Worm (Caenorhabditis elegans): Measurements from ENCODE around the gene cutc-1.
A peak's percentile ranks its signal among the peaks of the same experiment; 100 is the strongest.

cutc-1 gene

ce11 chrIII:8443557-8444131, 40.2 kb upstream of the cutc-1 start, which contains the start of gene ufbp-1:
Gene ufbp-1, minus strand, starts transcription at chrIII:8443607.
- TF ChIP-seq aly-1 (tag; optimal IDR thresholded peaks at IDR 0.05) (no peak), sea-1 (GFP tag; conservative IDR thresholded peaks at IDR 0.05) (0 out of 2 replicates have a peak, but pooled peaks have one; percentile 17), ceh-13 (GFP tag; optimal IDR thresholded peaks at IDR 0.05) (no peak), B0310.2 (tag; optimal IDR thresholded peaks at IDR 0.05) (no peak), ama-1 (optimal IDR thresholded peaks at IDR 0.05) (no peak), scrt-1 (GFP tag; IDR thresholded peaks at IDR 0.05) (no peak), F13C5.2 (tag; optimal IDR thresholded peaks at IDR 0.05) (no peak)

- no peak for TF ChIP-seq flt-1 (GFP tag; IDR thresholded peaks at IDR 0.05)
- TF ChIP-seq ceh-36 (tag; optimal IDR thresholded peaks at IDR 0.05), result no peak
Measured at ce11 chrIII:8439312-8439711, 35.9 kb upstream of the cutc-1 start, which contains the start of gene pqn-96. Gene pqn-96, minus strand, starts transcription at chrIII:8439412.

ce11 chrIII:8437763-8438414, 34.5 kb upstream of the cutc-1 start:
- no peak for TF ChIP-seq tbx-37 (GFP tag; conservative IDR thresholded peaks at IDR 0.05)
- no peak for TF ChIP-seq sea-1 (GFP tag; conservative IDR thresholded peaks at IDR 0.05)
- TF ChIP-seq ama-1 (optimal IDR thresholded peaks at IDR 0.05), result no peak
- TF ChIP-seq F13C5.2 (tag; optimal IDR thresholded peaks at IDR 0.05), result no peak
- no peak for TF ChIP-seq tbx-11 (GFP tag; IDR thresholded peaks at IDR 0.05)
- TF ChIP-seq ceh-13 (GFP tag; optimal IDR thresholded peaks at IDR 0.05), result no peak
- TF ChIP-seq aly-1 (tag; optimal IDR thresholded peaks at IDR 0.05), result no peak
- TF ChIP-seq scrt-1 (GFP tag; IDR thresholded peaks at IDR 0.05), result no peak
- no peak for TF ChIP-seq ceh-36 (tag; optimal IDR thresholded peaks at IDR 0.05)
- TF ChIP-seq hnd-1 (tag; optimal IDR thresholded peaks at IDR 0.05), result no peak
- no peak for TF ChIP-seq pes-1 (GFP tag; IDR thresholded peaks at IDR 0.05)
- TF ChIP-seq flt-1 (GFP tag; IDR thresholded peaks at IDR 0.05), result no peak

- TF ChIP-seq ceh-36 (tag; optimal IDR thresholded peaks at IDR 0.05), result no peak
- TF ChIP-seq ets-7 (tag; optimal IDR thresholded peaks at IDR 0.05), result no peak
- TF ChIP-seq B0310.2 (tag; optimal IDR thresholded peaks at IDR 0.05), result no peak
Measured at ce11 chrIII:8435074-8435473, 31.7 kb upstream of the cutc-1 start, which contains the start of gene ZK1236.9. Gene ZK1236.9, minus strand, starts transcription at chrIII:8435174.

ce11 chrIII:8432143-8432542, 28.7 kb upstream of the cutc-1 start, which contains the start of gene ZK1236.5:
Gene ZK1236.5, minus strand, starts transcription at chrIII:8432214.
- TF ChIP-seq F13C5.2 (tag; optimal IDR thresholded peaks at IDR 0.05) (no peak), scrt-1 (GFP tag; IDR thresholded peaks at IDR 0.05) (no peak), hmg-4 (GFP tag; optimal IDR thresholded peaks at IDR 0.05) (no peak), tbx-11 (GFP tag; IDR thresholded peaks at IDR 0.05) (no peak), B0310.2 (tag; optimal IDR thresholded peaks at IDR 0.05) (no peak), ceh-36 (tag; optimal IDR thresholded peaks at IDR 0.05) (no peak), hmbx-1 (tag; optimal IDR thresholded peaks at IDR 0.05) (no peak), pes-1 (GFP tag; IDR thresholded peaks at IDR 0.05) (no peak), flt-1 (GFP tag; IDR thresholded peaks at IDR 0.05) (no peak), hnd-1 (tag; optimal IDR thresholded peaks at IDR 0.05) (no peak), tbx-37 (GFP tag; conservative IDR thresholded peaks at IDR 0.05) (no peak), ama-1 (optimal IDR thresholded peaks at IDR 0.05) (no peak)

ce11 chrIII:8429497-8429896, 26.1 kb upstream of the cutc-1 start:
- TF ChIP-seq ceh-36 (tag; optimal IDR thresholded peaks at IDR 0.05), result no peak
- TF ChIP-seq tra-4 (tag; optimal IDR thresholded peaks at IDR 0.05), result no peak

ce11 chrIII:8429035-8429434, 25.6 kb upstream of the cutc-1 start, which contains the start of gene ZK1236.1:
Gene ZK1236.1, plus strand, starts transcription at chrIII:8429297.
- TF ChIP-seq tra-4 (tag; optimal IDR thresholded peaks at IDR 0.05) (no peak), tbx-37 (GFP tag; conservative IDR thresholded peaks at IDR 0.05) (no peak), hmbx-1 (tag; optimal IDR thresholded peaks at IDR 0.05) (no peak), ceh-36 (tag; optimal IDR thresholded peaks at IDR 0.05) (no peak), ceh-13 (GFP tag; optimal IDR thresholded peaks at IDR 0.05) (no peak)

ce11 chrIII:8426271-8426670, 22.9 kb upstream of the cutc-1 start, which contains the start of gene cec-1:
Gene cec-1, plus strand, starts transcription at chrIII:8426333.
- TF ChIP-seq pes-1 (GFP tag; IDR thresholded peaks at IDR 0.05) (no peak), ama-1 (optimal IDR thresholded peaks at IDR 0.05) (no peak)

- no peak for TF ChIP-seq ama-1 (optimal IDR thresholded peaks at IDR 0.05)
- TF ChIP-seq ceh-13 (GFP tag; optimal IDR thresholded peaks at IDR 0.05), result no peak
- TF ChIP-seq F13C5.2 (tag; optimal IDR thresholded peaks at IDR 0.05), result peak; percentile 58
- TF ChIP-seq hmg-4 (GFP tag; optimal IDR thresholded peaks at IDR 0.05), result peak; percentile 83
- TF ChIP-seq pes-1 (GFP tag; IDR thresholded peaks at IDR 0.05), result no peak
Measured at ce11 chrIII:8425076-8425475, 21.7 kb upstream of the cutc-1 start.

Measured in whole organism, early embryonic.